Worm (Caenorhabditis elegans): ENCODE results near the gene cul-4.

DNA sequence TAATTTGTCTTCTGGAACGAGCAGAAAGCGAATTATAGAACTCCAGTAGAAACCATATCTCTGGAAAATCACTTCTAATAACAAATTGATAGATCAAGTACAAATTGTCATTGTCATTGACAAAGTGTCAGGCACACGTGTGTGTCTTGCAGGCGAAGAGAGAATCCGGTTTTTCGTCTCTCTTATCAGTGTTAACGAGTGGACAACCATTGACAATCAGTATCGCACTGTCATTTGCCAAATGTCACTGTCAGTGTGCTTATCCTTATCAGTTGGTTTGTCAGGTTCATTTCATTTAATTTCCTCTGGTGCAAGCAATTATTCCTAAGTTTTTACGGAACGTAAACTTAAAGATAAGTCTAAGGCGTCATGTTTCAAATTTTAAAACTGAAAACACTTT lies 28.4 kb upstream of the cul-4 start:
- TF ChIP-seq ref-1 (GFP tag; conservative IDR thresholded peaks at IDR 0.05) (no peak), ztf-29 (GFP tag; IDR thresholded peaks at IDR 0.05) (no peak), klf-2 (GFP tag; conservative IDR thresholded peaks at IDR 0.05) (no peak), T22C8.4 (GFP tag; IDR thresholded peaks at IDR 0.05) (no peak), med-1 (GFP tag; optimal IDR thresholded peaks at IDR 0.05; ENCODE audit: insufficient read depth) (no peak), ztf-23 (GFP tag; IDR thresholded peaks at IDR 0.05) (no peak), cog-1 (tag; optimal IDR thresholded peaks at IDR 0.05) (no peak), tab-1 (GFP tag; IDR thresholded peaks at IDR 0.05) (no peak), flt-1 (GFP tag; IDR thresholded peaks at IDR 0.05) (no peak)
